Fruit fly (Drosophila melanogaster): ENCODE data around the gene LpR1.
A peak's percentile ranks its signal among the peaks of the same experiment; 100 is the strongest.

The LpR1 gene

DNA sequence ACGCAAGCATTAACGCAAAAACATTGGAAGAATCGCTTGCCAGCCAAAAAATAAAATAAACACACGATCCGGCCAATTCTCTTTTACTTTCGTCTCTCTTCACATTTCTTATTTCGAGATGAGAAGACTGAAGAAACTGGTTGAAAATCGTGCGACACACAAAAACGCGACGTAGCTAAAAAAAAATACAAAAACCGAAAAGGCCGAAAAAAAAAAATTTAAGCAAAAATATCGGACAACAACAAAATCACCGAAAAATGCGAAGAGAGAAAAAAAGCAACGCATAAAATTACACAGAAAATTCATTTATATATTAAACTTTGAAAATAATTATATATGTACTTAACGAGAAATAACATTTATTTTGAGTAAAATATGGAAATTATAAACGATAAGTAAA, 3.5 kb downstream of the LpR1 start:
- no peak for TF ChIP-seq CG17801 (GFP tag; optimal IDR thresholded peaks at IDR 0.05; ENCODE audit: partially characterized antibody)

DNA sequence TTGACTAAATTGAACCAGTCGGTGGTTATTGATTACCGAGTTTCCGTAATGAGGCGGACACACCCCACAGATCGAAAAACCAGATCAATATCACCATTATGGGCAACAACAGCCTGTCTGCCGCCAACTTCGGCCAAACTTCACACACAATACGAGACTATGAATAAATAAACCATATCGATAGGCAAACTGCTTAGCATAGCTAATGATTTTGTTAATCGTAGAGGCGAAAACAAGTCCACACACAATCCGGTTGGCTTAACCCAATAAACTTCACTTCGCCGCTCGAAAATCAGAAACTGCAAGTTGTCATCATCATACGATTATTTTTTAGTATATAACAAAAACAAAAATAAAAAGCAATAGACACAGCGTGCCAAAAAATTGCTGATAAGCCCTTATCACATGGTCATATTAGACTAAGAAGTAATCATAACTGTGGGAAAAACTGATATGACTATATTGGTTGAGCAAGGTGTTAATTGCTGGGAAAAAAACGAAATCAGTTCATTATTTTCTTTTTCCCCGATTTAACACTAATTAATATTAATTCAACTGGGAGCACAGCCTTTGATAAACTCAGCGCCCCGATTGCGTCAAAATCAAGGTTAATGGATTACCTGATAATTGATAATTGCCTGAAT, 6.9 kb downstream of the LpR1 start:
- TF ChIP-seq CG17801 (GFP tag; optimal IDR thresholded peaks at IDR 0.05; ENCODE audit: partially characterized antibody), result no peak

DNA sequence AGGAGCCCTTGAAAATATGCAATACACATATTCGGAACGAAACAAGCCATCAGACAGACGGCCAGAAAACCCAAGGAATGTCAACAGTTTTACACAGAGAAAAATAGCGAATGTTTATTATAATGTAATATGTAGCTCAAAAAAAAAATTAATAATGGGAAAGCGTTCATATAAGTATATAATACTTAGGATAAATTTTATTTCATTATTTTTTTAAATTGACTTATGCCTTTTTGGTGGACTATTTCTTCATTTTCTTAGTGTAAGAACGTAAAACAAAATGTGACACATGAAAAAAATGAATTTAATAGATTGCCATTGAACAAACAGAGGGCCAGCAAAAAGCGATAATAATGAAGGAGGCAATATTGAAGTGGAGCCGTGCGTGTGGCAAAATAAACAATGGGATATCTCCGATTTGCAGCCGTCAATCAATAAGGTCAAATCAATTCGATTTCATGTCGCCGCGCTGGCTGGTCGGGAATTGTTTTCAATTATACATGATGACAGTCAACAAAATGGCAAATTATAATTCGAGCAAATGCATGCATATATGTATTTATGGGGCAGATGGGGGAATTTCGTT, 8.0 kb downstream of the LpR1 start:
- no peak for TF ChIP-seq CG17801 (GFP tag; optimal IDR thresholded peaks at IDR 0.05; ENCODE audit: partially characterized antibody)

DNA sequence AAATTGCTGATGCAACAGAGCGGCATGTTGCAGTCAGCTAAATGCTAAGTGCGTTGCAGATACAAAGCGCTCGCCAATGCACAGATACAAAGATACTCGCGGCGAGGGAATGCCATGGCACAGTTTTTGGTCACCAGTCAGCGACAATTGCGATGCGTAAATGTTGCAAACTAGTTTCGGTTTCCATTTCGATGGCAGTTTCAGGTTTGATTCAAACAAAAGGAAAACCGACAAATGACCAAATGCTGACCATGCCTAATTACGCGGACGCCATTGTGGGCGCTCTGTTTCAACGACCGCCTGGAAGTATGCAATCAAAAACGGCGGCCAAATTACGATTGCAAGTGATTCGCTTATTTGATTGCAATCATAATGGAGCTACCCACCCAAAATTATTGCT, 9.1 kb downstream of the LpR1 start:
- no peak for TF ChIP-seq CG17801 (GFP tag; optimal IDR thresholded peaks at IDR 0.05; ENCODE audit: partially characterized antibody)

DNA sequence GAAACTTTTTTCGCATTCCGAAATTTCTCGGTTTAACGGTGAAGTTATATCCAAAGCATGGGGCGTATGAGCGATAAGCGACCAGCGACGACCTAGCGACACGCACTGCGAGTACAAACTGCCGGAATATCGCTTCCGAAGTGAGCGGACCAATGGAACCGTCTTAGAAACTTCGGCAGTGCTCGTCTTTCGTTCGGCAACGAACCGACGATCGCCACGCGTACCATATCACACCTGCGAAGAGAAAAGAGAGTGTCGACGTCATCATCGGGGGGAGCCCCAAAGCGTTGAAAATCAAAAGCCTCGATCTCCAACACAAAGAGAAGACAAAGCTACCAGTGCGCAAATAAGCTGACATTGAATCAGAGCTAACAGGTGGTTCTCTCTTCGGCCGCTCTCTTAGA, 22.6 kb downstream of the LpR1 start, which contains the start of gene LpR2:
Gene LpR2 (minus strand): TSS at position 118 of the 404 bp plus-strand sequence.
- TF ChIP-seq CG17801 (GFP tag; optimal IDR thresholded peaks at IDR 0.05; ENCODE audit: partially characterized antibody), result peak; percentile 76

DNA sequence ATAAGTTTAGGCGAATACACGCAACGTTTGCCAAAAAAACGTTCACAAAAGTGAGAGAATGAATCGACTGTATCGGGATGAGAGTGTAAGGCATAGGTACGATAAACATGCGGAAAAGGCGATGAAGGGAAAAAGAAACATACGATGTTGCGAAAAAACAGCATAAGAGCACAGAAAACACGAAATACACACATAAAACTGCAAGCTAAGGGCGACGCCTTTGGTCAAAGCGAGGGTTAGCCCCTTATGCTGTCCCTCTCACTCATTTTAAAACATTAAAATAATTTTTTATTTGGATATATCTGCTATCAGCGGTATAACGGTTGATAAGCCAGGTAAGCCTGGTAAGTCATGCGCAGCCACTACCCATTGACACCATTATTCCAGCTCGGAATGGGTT, 23.2 kb downstream of the LpR1 start:
- peak; percentile 26 for TF ChIP-seq CG17801 (GFP tag; optimal IDR thresholded peaks at IDR 0.05; ENCODE audit: partially characterized antibody)

DNA sequence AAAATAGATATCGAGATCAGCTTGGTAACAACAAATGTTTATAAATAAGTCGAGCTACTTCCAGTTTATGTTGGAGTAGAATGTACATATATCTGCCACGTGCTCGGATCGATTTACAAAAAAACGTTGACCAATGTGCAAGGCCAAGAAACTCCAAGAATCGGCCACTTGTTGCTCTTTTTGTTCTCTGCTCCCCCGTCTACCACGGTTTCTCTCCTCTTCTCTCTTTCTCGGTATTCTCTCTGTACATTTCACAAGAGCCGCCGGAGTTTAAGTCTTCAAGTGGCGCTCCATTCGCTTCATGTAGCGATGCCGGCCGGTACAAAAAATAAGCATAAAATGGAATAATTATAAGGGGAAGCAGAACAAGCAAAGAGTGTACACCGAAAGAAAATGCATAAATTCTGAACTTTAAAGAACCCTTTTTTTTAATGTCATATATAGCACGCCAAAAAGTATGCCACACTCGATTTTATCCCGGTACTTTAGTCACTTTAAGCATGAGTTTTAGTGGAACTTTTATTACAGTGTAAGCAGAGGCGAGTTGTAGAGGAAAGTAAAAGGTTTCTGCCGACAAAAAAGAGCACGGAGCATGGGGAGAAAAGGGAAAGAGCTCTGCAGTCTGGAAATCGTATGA, 25.1 kb downstream of the LpR1 start:
- peak; percentile 97 for TF ChIP-seq CG17801 (GFP tag; optimal IDR thresholded peaks at IDR 0.05; ENCODE audit: partially characterized antibody)

DNA sequence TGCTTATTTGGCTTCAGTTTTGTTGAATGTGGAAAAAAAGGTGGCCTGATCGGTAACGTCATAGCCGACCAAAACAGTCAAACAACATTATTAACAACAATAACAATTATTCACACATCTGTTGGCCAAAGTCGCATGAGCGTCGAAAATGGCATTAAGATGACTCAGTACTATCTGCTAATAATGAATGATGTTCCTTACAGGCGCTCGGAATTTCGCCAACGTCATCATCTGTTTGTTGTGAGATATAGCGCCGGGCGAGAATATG, 27.2 kb downstream of the LpR1 start:
- peak; percentile 62 for TF ChIP-seq CG17801 (GFP tag; optimal IDR thresholded peaks at IDR 0.05; ENCODE audit: partially characterized antibody)

DNA sequence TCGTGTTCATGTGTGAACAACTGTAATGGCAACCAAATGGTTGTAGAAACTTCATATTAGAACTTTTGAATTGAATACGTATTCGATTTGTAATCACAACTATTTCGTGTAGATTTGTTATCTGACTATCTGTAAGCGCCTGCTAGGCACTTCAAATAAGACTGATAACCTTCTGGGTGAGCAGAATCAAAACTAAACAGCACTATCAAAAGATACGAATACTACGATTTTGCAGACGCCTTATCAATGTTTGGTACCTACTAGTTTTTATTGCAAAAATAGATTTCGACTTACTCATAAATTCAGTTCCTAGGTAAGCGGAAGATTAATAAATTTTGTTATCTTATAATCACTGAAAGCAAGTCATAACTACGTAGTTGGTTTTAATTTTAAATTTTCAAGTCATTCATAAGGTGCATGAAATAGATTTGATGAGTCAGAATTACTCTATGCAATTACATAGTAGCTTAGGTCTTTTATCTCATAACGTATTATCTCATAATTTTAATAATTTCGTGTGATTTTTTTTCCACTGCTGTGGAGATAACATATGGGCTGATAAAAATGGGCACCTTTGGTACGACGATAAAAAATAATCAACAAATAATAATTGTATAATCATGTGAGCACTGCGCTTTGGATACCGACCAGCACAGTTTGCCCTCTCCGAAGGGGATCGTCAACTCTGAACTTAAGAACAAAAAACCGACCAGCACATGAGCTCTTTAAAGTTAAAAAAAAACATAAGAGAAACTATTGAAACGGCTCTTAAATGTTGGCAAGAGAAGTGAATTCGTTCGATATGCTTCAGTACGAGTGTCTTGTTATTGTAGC, 27.7 kb downstream of the LpR1 start:
- TF ChIP-seq CG17801 (GFP tag; optimal IDR thresholded peaks at IDR 0.05; ENCODE audit: partially characterized antibody), result no peak

DNA sequence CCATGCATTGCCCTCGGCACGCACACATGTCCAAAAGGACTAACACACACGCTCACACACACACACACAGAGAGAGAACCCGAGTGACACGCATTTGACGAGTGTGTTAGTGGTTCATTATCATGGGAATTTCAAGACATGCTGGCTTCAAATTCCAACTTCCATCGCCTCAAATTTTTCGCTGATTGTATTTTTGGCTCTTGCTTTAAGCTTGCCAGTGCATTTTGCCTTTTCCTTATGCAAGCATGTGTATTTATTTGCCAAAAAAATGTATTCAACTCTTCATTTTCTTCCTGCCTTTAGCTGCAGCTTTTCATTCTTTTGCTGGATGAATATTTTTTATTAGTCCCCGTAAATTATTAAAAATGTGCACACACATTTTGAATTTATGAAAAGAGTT, 39.1 kb downstream of the LpR1 start:
- TF ChIP-seq CG17801 (GFP tag; optimal IDR thresholded peaks at IDR 0.05; ENCODE audit: partially characterized antibody), result no peak

DNA sequence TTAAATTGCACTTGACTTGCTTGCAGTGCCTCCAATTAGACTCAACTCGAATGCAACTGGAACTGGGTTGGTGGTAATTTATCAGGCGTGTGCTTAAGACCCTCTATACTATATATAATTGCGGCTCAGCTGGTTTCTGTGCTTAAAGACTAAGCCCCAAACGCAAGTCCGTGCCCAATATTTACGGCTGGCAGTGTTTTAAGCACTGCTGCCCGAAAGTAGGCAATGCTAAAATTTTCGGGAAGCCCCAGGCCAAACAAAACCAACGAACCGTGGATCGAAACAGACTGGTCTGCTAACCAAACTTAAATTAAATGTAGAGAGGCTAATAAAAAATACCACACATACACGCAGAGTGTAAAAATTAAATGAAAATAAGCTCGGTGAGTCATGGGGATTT, 41.9 kb downstream of the LpR1 start:
- TF ChIP-seq CG17801 (GFP tag; optimal IDR thresholded peaks at IDR 0.05; ENCODE audit: partially characterized antibody), result no peak

DNA sequence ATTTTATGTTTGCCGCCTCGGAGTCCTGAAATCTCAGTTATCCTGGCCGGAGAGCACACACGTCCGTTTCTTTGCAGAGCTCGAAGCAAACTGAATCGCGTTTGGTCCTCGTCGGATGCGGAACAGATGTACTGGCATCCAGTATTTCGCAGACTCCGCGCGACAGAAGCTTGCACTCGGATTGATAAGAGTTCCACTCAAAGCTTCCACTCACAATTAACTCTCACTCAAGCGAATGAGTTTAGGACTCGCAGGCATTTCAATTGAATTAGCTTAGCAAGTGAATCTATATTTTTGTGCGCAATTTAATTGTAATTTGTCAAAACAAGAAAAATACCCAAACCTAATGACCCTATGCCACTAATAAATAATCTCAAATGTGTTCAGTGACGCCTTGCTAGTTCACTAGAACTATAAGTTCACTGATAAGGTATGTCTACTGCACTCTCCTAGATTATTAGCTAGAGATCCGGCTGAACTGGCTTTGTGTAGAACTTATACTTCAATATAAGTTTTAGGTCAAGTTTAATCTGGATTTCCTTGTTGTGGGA, 42.8 kb downstream of the LpR1 start:
- no peak for TF ChIP-seq CG17801 (GFP tag; optimal IDR thresholded peaks at IDR 0.05; ENCODE audit: partially characterized antibody)

DNA sequence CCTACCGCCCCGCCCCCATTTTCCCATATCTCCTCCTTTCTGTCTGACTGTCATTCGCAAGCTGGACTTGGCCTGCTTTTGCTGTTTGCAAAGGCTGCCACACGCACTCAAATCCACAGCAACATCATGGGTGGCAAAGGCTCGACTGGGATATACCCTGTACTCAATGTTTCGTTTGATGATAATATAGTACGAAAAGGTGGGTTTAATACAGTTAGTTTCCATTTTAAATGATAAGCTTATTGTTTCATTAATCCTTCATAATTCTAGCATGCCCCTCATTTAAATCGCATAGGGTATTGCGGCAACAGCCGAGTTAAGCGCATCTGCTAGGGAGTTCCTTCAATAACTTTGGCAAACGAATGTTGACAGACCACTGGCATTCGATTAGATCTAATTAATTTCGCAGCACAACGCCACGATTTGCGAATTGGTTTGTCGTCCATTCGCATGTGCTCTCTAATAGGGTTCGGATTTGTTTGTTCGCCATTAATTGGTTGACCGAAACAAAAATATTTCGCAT, 68.7 kb downstream of the LpR1 start:
- no peak for TF ChIP-seq CG17801 (GFP tag; optimal IDR thresholded peaks at IDR 0.05; ENCODE audit: partially characterized antibody)
